Fruit fly (Drosophila melanogaster) whole organism, embryonic: ENCODE measurements around the gene nst.

Experiments
- Adf1 ChIP-seq: fragments of 200-800 bp; sonication (Bioruptor generic); IDR thresholded peaks from 2 replicates; pipeline ENCODE4 v1.3.6; 2022; ENCODE audit warnings: missing biosample characterization, missing genetic modification characterization
- Atf6 ChIP-seq: fragments of 200-800 bp; sonication (Bioruptor generic); IDR thresholded peaks from 2 replicates; pipeline ENCODE4 v1.3.6; 2022; ENCODE audit warnings: missing biosample characterization, missing genetic modification characterization
- CG10431 ChIP-seq: fragments of 200-800 bp; sonication (Bioruptor generic); optimal IDR thresholded peaks from 3 replicates; lab custom pipeline; 2018; ENCODE audit warnings: missing biosample characterization, mild to moderate bottlenecking, missing genetic modification characterization
- CG10565 ChIP-seq: fragments of 200-800 bp; sonication (Bioruptor generic); optimal IDR thresholded peaks from 3 replicates; lab custom pipeline; 2016; ENCODE audit warnings: missing biosample characterization, mild to moderate bottlenecking, missing genetic modification characterization
- CG11398 ChIP-seq: fragments of 200-800 bp; sonication (Bioruptor generic); optimal IDR thresholded peaks from 2 replicates; lab custom pipeline; 2016; ENCODE audit warnings: missing biosample characterization, missing genetic modification characterization
- CG12299 ChIP-seq: fragments of 200-800 bp; sonication (Bioruptor generic); optimal IDR thresholded peaks from 2 replicates; lab custom pipeline; 2018; ENCODE audit warnings: missing biosample characterization, mild to moderate bottlenecking, missing genetic modification characterization
- CG1233 ChIP-seq: fragments of 200-800 bp; sonication (Bioruptor generic); optimal IDR thresholded peaks from 4 replicates; lab custom pipeline; 2018; ENCODE audit warnings: missing biosample characterization, mild to moderate bottlenecking, missing genetic modification characterization
- CG15073 ChIP-seq: fragments of 200-800 bp; sonication (Bioruptor generic); optimal IDR thresholded peaks from 2 replicates; lab custom pipeline; 2016; ENCODE audit warnings: missing biosample characterization, missing genetic modification characterization
- CG15696 ChIP-seq: fragments of 200-800 bp; sonication (Bioruptor generic); optimal IDR thresholded peaks from 2 replicates; lab custom pipeline; 2019; ENCODE audit warnings: missing biosample characterization, mild to moderate bottlenecking, missing genetic modification characterization, moderate library complexity
- CG1602 ChIP-seq: fragments of 200-800 bp; sonication (Bioruptor generic); optimal IDR thresholded peaks from 3 replicates; lab custom pipeline; 2016; ENCODE audit warnings: missing biosample characterization, missing genetic modification characterization
- CG17328 ChIP-seq: fragments of 200-800 bp; sonication (Bioruptor generic); IDR thresholded peaks from 2 replicates; pipeline ENCODE4 v1.3.6; 2022; ENCODE audit warnings: missing biosample characterization, missing genetic modification characterization
- CG17385 ChIP-seq: fragments of 200-800 bp; sonication (Bioruptor generic); optimal IDR thresholded peaks from 3 replicates; lab custom pipeline; 2018; ENCODE audit warnings: missing biosample characterization, mild to moderate bottlenecking, missing genetic modification characterization
- CG17912 ChIP-seq: fragments of 200-800 bp; sonication (Bioruptor generic); optimal IDR thresholded peaks from 2 replicates; lab custom pipeline; 2018; ENCODE audit warnings: missing biosample characterization, mild to moderate bottlenecking, missing genetic modification characterization
- CG18476 ChIP-seq: fragments of 200-800 bp; sonication (Bioruptor generic); optimal IDR thresholded peaks from 2 replicates; lab custom pipeline; 2016; ENCODE audit warnings: missing biosample characterization, mild to moderate bottlenecking, missing genetic modification characterization
- CG18764 ChIP-seq: fragments of 200-800 bp; sonication (Bioruptor generic); optimal IDR thresholded peaks from 3 replicates; lab custom pipeline; 2016; ENCODE audit warnings: missing biosample characterization, missing genetic modification characterization
- CG2120 ChIP-seq: fragments of 200-800 bp; sonication (Bioruptor generic); optimal IDR thresholded peaks from 3 replicates; lab custom pipeline; 2016; ENCODE audit warnings: missing biosample characterization, missing genetic modification characterization
- CG3163 ChIP-seq: fragments of 200-800 bp; sonication (Bioruptor generic); optimal IDR thresholded peaks from 3 replicates; lab custom pipeline; 2016; ENCODE audit warnings: missing biosample characterization, missing genetic modification characterization
- CG33213 ChIP-seq: fragments of 200-800 bp; sonication (Bioruptor generic); optimal IDR thresholded peaks from 3 replicates; lab custom pipeline; 2016; ENCODE audit warnings: missing biosample characterization, missing genetic modification characterization
- CG34224 ChIP-seq: fragments of 200-800 bp; sonication (Bioruptor generic); IDR thresholded peaks from 3 replicates; pipeline ENCODE4 v1.3.6; 2022; ENCODE audit warnings: missing biosample characterization, missing genetic modification characterization; ENCODE audit not compliant: partially characterized antibody
- CG34422 ChIP-seq: fragments of 200-800 bp; sonication (Bioruptor generic); IDR thresholded peaks from 3 replicates; pipeline ENCODE4 v1.3.6; 2022; ENCODE audit warnings: missing biosample characterization, missing genetic modification characterization
- CG7357 ChIP-seq: fragments of 200-800 bp; sonication (Bioruptor generic); IDR thresholded peaks from 3 replicates; pipeline ENCODE4 v1.3.6; 2022; ENCODE audit warnings: missing biosample characterization, missing genetic modification characterization
- CG8290 ChIP-seq, 3 experiments: fragments of 200-800 bp; sonication (Bioruptor generic); optimal IDR thresholded peaks; 2 replicates each; lab custom pipeline; 2016 to 2019; ENCODE audit warnings: missing biosample characterization in 3 of 3, missing genetic modification characterization in 3 of 3, mild to moderate bottlenecking in 2 of 3, moderate library complexity in 1 of 3
- CG8944 ChIP-seq: fragments of 200-800 bp; sonication (Bioruptor generic); optimal IDR thresholded peaks from 3 replicates; lab custom pipeline; 2016; ENCODE audit warnings: missing biosample characterization, missing genetic modification characterization
- CG9437 ChIP-seq: fragments of 200-800 bp; sonication (Bioruptor generic); optimal IDR thresholded peaks from 2 replicates; lab custom pipeline; 2018; ENCODE audit warnings: missing biosample characterization, mild to moderate bottlenecking, missing genetic modification characterization
- Drgx ChIP-seq: fragments of 200-800 bp; sonication (Bioruptor generic); IDR thresholded peaks from 2 replicates; pipeline ENCODE4 v1.3.6; 2022; ENCODE audit warnings: missing biosample characterization, missing genetic modification characterization
- ERR ChIP-seq: fragments of 200-800 bp; sonication (Bioruptor generic); optimal IDR thresholded peaks from 2 replicates; lab custom pipeline; 2016; ENCODE audit warnings: missing biosample characterization, missing genetic modification characterization
- Fer2 ChIP-seq: fragments of 200-800 bp; sonication (Bioruptor generic); optimal IDR thresholded peaks from 2 replicates; lab custom pipeline; 2018; ENCODE audit warnings: missing biosample characterization, mild to moderate bottlenecking, missing genetic modification characterization, moderate library complexity
- HLH54F ChIP-seq: fragments of 200-800 bp; sonication (Bioruptor generic); optimal IDR thresholded peaks from 3 replicates; lab custom pipeline; 2016; ENCODE audit warnings: missing biosample characterization, missing genetic modification characterization
- HmgD ChIP-seq: fragments of 200-800 bp; sonication (Bioruptor generic); optimal IDR thresholded peaks from 3 replicates; lab custom pipeline; 2016; ENCODE audit warnings: missing biosample characterization, missing genetic modification characterization
- Hmr ChIP-seq: fragments of 200-800 bp; sonication (Bioruptor generic); optimal IDR thresholded peaks from 3 replicates; lab custom pipeline; 2017; ENCODE audit warnings: mild to moderate bottlenecking, missing biosample characterization, missing genetic modification reagents, missing genetic modification characterization
- NC2α ChIP-seq: fragments of 200-800 bp; sonication (Bioruptor generic); optimal IDR thresholded peaks from 2 replicates; lab custom pipeline; 2016; ENCODE audit warnings: missing biosample characterization, missing genetic modification characterization
- Nf-YB ChIP-seq: fragments of 200-800 bp; sonication (Bioruptor generic); optimal IDR thresholded peaks from 3 replicates; lab custom pipeline; 2019; ENCODE audit warnings: missing biosample characterization, mild to moderate bottlenecking, missing genetic modification characterization, moderate library complexity
- Pdp1 ChIP-seq, 2 experiments: fragments of 200-800 bp; sonication (Bioruptor generic); optimal IDR thresholded peaks; 3 replicates each; lab custom pipeline; 2016; ENCODE audit warnings: missing biosample characterization in 2 of 2, missing genetic modification characterization in 2 of 2, mild to moderate bottlenecking in 1 of 2, moderate library complexity in 1 of 2
- Stat92E ChIP-seq, 3 experiments: fragments of >200 bp in 2 of 3; fragments of 200-800 bp in 1 of 3; sonication (Bioruptor generic) in 1 of 3; optimal IDR thresholded peaks; 2 replicates each; lab custom pipeline; 2017 to 2019; ENCODE audit warnings: missing biosample characterization in 3 of 3, missing genetic modification characterization in 3 of 3, mild to moderate bottlenecking in 1 of 3, moderate library complexity in 1 of 3
- Usf ChIP-seq: fragments of 200-800 bp; sonication (Bioruptor generic); optimal IDR thresholded peaks from 2 replicates; lab custom pipeline; 2017; ENCODE audit warnings: missing genotype, missing biosample characterization, missing genetic modification characterization
- ap ChIP-seq: fragments of 200-800 bp; sonication (Bioruptor generic); IDR thresholded peaks from 2 replicates; pipeline ENCODE4 v1.3.6; 2022; ENCODE audit warnings: missing biosample characterization, missing genetic modification characterization
- crol ChIP-seq: fragments of 200-800 bp; sonication (Bioruptor generic); IDR thresholded peaks from 2 replicates; pipeline ENCODE4 v1.3.6; 2022; ENCODE audit warnings: missing biosample characterization, missing genetic modification characterization
- disco-r ChIP-seq: fragments of 200-800 bp; sonication (Bioruptor generic); optimal IDR thresholded peaks from 2 replicates; lab custom pipeline; 2016; ENCODE audit warnings: missing biosample characterization, missing genetic modification characterization
- dmrt11E ChIP-seq: fragments of 200-800 bp; sonication (Bioruptor generic); optimal IDR thresholded peaks from 3 replicates; lab custom pipeline; 2018; ENCODE audit warnings: missing biosample characterization, mild to moderate bottlenecking, missing genetic modification characterization, moderate library complexity
- dmrt99B ChIP-seq: fragments of 200-800 bp; sonication (Bioruptor generic); optimal IDR thresholded peaks from 2 replicates; lab custom pipeline; 2018; ENCODE audit warnings: missing biosample characterization, mild to moderate bottlenecking, missing genetic modification characterization, moderate library complexity
- fd102C ChIP-seq: fragments of 200-800 bp; sonication (Bioruptor generic); optimal IDR thresholded peaks from 2 replicates; lab custom pipeline; 2018; ENCODE audit warnings: missing biosample characterization, mild to moderate bottlenecking, missing genetic modification characterization, moderate library complexity
- h ChIP-seq: fragments of >200 bp; optimal IDR thresholded peaks from 2 replicates; lab custom pipeline; 2017
- ind ChIP-seq: fragments of 200-800 bp; sonication (Bioruptor generic); optimal IDR thresholded peaks from 3 replicates; lab custom pipeline; 2016; ENCODE audit warnings: missing biosample characterization, missing genetic modification characterization
- maf-S ChIP-seq: fragments of 200-800 bp; sonication (Bioruptor generic); optimal IDR thresholded peaks from 2 replicates; lab custom pipeline; 2016; ENCODE audit warnings: missing biosample characterization, missing genetic modification characterization
- psq ChIP-seq: fragments of 200-800 bp; sonication (Bioruptor generic); optimal IDR thresholded peaks from 2 replicates; lab custom pipeline; 2017; ENCODE audit warnings: missing biosample characterization, missing genetic modification characterization
- row ChIP-seq: fragments of 200-800 bp; sonication (Bioruptor generic); IDR thresholded peaks from 3 replicates; pipeline ENCODE4 v1.3.6; 2022; ENCODE audit warnings: missing biosample characterization, missing genetic modification characterization
- sc ChIP-seq, 3 experiments: fragments of >200 bp in 2 of 3; fragments of 200-800 bp in 1 of 3; sonication (Bioruptor generic) in 1 of 3; optimal IDR thresholded peaks; 2 replicates in 2 of 3; 3 replicates in 1 of 3; lab custom pipeline; 2017; ENCODE audit warnings: mild to moderate bottlenecking in 1 of 3, missing biosample characterization in 1 of 3, missing genetic modification characterization in 1 of 3, missing genetic modification reagents in 1 of 3
- sim ChIP-seq: fragments of 200-800 bp; sonication (Bioruptor generic); IDR thresholded peaks from 2 replicates; pipeline ENCODE4 v1.3.6; 2022; ENCODE audit warnings: missing biosample characterization, missing genetic modification characterization
- slp2 ChIP-seq: fragments of 200-800 bp; sonication (Bioruptor generic); optimal IDR thresholded peaks from 2 replicates; lab custom pipeline; 2016; ENCODE audit warnings: missing biosample characterization, missing genetic modification characterization
- yki ChIP-seq: fragments of >200 bp; optimal IDR thresholded peaks from 3 replicates; lab custom pipeline; 2018
- zfh1 ChIP-seq: fragments of 200-800 bp; sonication (Bioruptor generic); IDR thresholded peaks from 3 replicates; pipeline ENCODE4 v1.3.6; 2022; ENCODE audit warnings: missing biosample characterization, missing genetic modification characterization

The nst gene

DNA sequence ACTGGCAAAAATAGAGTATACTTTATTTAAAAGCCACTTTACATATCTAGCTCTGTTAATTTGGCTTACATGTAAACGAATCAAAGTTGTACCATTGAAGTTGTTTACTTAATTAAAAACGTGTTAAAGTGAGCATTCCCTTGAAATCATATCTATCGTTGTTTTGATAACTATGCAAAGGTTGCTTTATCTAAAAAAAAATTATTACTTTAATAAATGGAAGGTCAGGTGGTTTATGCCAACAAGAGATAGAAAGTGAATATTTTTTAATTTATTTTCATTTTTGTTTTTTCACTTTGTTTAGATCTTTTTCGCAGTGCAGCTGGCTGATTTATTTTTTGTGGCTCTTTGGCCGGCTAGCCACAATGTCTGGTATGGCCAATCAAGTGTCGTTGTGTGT, 47.1 kb downstream of the nst start (continued):
- no peak for TF ChIP-seq CG8944 (GFP tag; lab: Kevin White, UChicago)
- peak; percentile 63 for TF ChIP-seq Nf-YB (GFP tag; lab: Kevin White, UChicago)
- peak; percentile 70 for TF ChIP-seq CG1233 (GFP tag; lab: Kevin White, UChicago)
- peak; percentile 89 for TF ChIP-seq Drgx (GFP tag; lab: Robert Waterston, UW)
- no peak for TF ChIP-seq ERR (GFP tag; lab: Kevin White, UChicago)
- peak; percentile 64; the same call in 2 of the 3 replicates for TF ChIP-seq CG34422
- TF ChIP-seq sim = peak; percentile 32; the same call in 1 of the 2 replicates
- TF ChIP-seq CG15696 (tag; lab: Kevin White, UChicago) = peak; percentile 27
- TF ChIP-seq CG8290 (GFP tag; optimal IDR thresholded peaks at IDR 0.05; lab: Kevin White, UChicago) = no peak
- no peak for TF ChIP-seq CG8290 (tag; optimal IDR thresholded peaks at IDR 0.05; lab: Kevin White, UChicago)
- TF ChIP-seq HmgD (GFP tag; lab: Kevin White, UChicago) = no peak
- TF ChIP-seq CG12299 (tag; lab: Kevin White, UChicago) = peak; percentile 37
- no peak for TF ChIP-seq crol (GFP tag; lab: Robert Waterston, UW)
- peak; percentile 72; the same call in 2 of the 3 replicates for TF ChIP-seq zfh1 (GFP tag; lab: Robert Waterston, UW)
- TF ChIP-seq CG1602 (GFP tag; lab: Kevin White, UChicago) = peak; percentile 56
- TF ChIP-seq maf-S = peak; percentile 20
- peak; percentile 42 to 57 for TF ChIP-seq Pdp1 (GFP tag; optimal IDR thresholded peaks at IDR 0.05; lab: Kevin White, UChicago)
- no peak for TF ChIP-seq Adf1 (GFP tag; lab: Robert Waterston, UW)
- TF ChIP-seq psq (GFP tag; lab: Kevin White, UChicago) = peak; percentile 3
- TF ChIP-seq CG18476 (GFP tag; lab: Kevin White, UChicago) = peak; percentile 57
- TF ChIP-seq CG18764 (GFP tag; lab: Kevin White, UChicago) = peak; percentile 20
- TF ChIP-seq CG2120 (GFP tag; lab: Kevin White, UChicago) = peak; percentile 60
- TF ChIP-seq CG17912 (GFP tag; lab: Kevin White, UChicago) = no peak
- TF ChIP-seq CG34224 = no peak
- peak; percentile 92 for TF ChIP-seq dmrt99B
- no peak for TF ChIP-seq ap (GFP tag; lab: Robert Waterston, UW)
- TF ChIP-seq CG9437 (GFP tag; lab: Kevin White, UChicago) = peak; percentile 78
- TF ChIP-seq sc (optimal IDR thresholded peaks at IDR 0.05; lab: Kevin White, UChicago) = no peak
- peak; percentile 61 for TF ChIP-seq sc (GFP tag; optimal IDR thresholded peaks at IDR 0.05; lab: Kevin White, UChicago)
- no peak for TF ChIP-seq CG11398
- peak; percentile 39 for TF ChIP-seq CG33213 (GFP tag; lab: Kevin White, UChicago)
- TF ChIP-seq slp2 (GFP tag; lab: Kevin White, UChicago) = peak; percentile 27
- TF ChIP-seq disco-r (GFP tag; lab: Kevin White, UChicago) = no peak
- TF ChIP-seq Stat92E (GFP tag; optimal IDR thresholded peaks at IDR 0.05; lab: Kevin White, UChicago) = no peak
- TF ChIP-seq CG17328 = 0 out of 2 replicates have a peak, but pooled peaks have one; percentile 46
- TF ChIP-seq CG10431 (GFP tag; lab: Kevin White, UChicago) = no peak
- TF ChIP-seq row = peak; percentile 75
- TF ChIP-seq NC2α (GFP tag; lab: Kevin White, UChicago) = peak; percentile 5
- peak; percentile 58; the same call in 1 of the 2 replicates for TF ChIP-seq Atf6 (GFP tag; lab: Robert Waterston, UW)
- no peak for TF ChIP-seq CG3163 (GFP tag; lab: Kevin White, UChicago)
- TF ChIP-seq CG7357 (GFP tag; lab: Robert Waterston, UW) = 0 out of 3 replicates have a peak, but pooled peaks have one; percentile 37
- TF ChIP-seq fd102C = no peak
- TF ChIP-seq CG10565 = no peak
- peak; percentile 54 for TF ChIP-seq dmrt11E (tag; lab: Kevin White, UChicago)
- peak; percentile 60 for TF ChIP-seq Hmr (GFP tag; lab: Kevin White, UChicago)
- no peak for TF ChIP-seq CG15073
- TF ChIP-seq yki (lab: Kevin White, UChicago) = no peak
- TF ChIP-seq Fer2 (tag; lab: Kevin White, UChicago) = peak; percentile 27
- peak; percentile 53 for TF ChIP-seq HLH54F (GFP tag; lab: Kevin White, UChicago)
- TF ChIP-seq ind (GFP tag; lab: Kevin White, UChicago) = peak; percentile 72
- TF ChIP-seq CG17385 (GFP tag; lab: Kevin White, UChicago) = peak; percentile 77
- no peak for TF ChIP-seq Usf (GFP tag; lab: Kevin White, UChicago)
- no peak for TF ChIP-seq h (lab: Kevin White, UChicago)
